Fruit fly (Drosophila melanogaster): ENCODE results near the gene Membrin.

The Membrin gene

DNA sequence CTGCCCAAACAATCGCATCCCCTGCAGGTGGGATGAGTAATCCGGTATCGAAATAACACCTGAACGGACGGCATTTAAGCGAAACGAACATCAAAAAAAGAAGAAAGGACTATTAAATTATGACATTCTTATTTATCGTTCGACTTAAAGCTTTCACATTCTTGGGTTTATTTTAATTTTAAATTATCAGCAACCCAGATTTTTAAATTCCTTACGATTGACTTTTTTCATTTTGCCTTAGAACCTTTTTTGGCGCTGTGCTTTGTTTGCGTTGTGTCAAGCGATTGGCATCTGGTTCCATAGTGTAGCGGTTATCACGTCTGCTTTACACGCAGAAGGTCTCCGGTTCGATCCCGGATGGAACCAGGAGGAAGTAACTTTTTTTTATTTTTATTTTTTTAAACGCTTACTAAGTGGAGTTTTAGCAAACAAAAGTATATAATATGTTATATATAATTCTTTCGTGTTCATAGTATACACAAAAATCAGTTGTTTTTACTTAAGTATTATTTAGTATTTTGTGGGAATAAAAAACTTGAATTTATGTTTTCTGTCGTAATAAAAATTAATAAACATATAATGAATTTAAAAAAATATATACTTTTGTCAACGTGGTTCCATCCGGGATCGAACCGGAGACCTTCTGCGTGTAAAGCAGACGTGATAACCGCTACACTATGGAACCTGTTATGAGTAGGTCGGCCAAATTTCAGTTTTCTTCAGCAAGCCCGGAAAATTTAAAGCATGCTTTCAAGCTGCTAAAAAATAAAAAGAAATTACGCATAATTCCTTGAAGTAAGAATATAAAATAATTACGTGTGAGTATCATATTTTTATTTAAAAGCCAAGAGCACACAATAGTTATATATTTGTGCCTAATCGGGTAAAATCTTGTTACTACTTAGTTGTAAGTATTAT is 9.9 kb upstream of the Membrin start:
- TF ChIP-seq CG8478 (optimal IDR thresholded peaks at IDR 0.05) (no peak), CTCF (optimal IDR thresholded peaks at IDR 0.05) (no peak)

DNA sequence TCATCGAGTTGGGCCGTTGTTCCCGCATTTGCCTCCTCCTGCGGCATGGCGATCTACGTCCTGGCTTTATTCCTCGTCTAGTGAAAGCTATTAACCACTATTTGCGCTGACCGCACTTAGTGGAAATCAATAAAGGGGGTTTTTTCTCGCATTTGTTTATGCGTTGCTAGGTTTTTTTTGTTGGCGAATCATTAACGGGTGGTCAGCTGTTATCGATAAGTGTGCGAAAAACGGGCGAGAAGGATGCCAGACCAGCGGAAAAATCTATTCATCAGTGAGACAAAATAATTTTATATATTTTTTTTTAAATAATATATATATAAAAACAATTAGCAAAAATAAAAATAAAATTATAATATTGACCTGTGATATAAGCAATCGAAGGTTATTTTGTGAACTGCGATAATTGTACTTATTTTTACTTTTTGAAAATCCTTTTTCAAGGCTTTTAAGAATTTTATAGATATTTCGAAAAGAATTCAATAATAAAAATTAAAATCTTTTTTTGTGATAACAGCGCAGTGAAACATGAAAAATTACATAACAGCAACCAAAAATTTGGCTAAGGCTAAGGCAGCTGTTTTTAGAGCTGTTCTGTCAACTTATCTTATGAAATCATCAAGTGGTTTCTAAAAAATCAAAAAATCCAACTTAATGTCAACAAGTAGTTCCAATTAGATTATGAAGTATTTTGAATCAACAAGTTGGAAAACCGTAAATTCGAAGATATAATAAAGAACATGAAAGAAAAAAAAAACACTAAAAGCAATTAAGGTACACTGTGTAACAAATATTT is 6.8 kb upstream of the Membrin start, which contains the start of gene Klp64D:
Gene Klp64D, minus strand, starts transcription at position 185 of the 796 bp plus-strand sequence.
- TF ChIP-seq CTCF (optimal IDR thresholded peaks at IDR 0.05) (no peak), CG8478 (optimal IDR thresholded peaks at IDR 0.05) (no peak)

- TF ChIP-seq CTCF (optimal IDR thresholded peaks at IDR 0.05) = no peak
These were observed 5.9 kb upstream of the Membrin start, which contains the start of gene Cyt-c1 for dm6 chr3L:5360039-5360988. TSS of gene Cyt-c1 (plus strand) at chr3L:5360211.

dm6 chr3L:5365164-5365879 is 933 bp upstream of the Membrin start:
- TF ChIP-seq CG8478 (optimal IDR thresholded peaks at IDR 0.05) (no peak), CTCF (optimal IDR thresholded peaks at IDR 0.05) (no peak)

dm6 chr3L:5367744-5368507 is 1.7 kb downstream of the Membrin start, which contains the start of gene Pfdn4:
TSS of gene Pfdn4 (minus strand) at chr3L:5368008.
- TF ChIP-seq CTCF (optimal IDR thresholded peaks at IDR 0.05) (no peak), CG8478 (optimal IDR thresholded peaks at IDR 0.05) (no peak)

DNA sequence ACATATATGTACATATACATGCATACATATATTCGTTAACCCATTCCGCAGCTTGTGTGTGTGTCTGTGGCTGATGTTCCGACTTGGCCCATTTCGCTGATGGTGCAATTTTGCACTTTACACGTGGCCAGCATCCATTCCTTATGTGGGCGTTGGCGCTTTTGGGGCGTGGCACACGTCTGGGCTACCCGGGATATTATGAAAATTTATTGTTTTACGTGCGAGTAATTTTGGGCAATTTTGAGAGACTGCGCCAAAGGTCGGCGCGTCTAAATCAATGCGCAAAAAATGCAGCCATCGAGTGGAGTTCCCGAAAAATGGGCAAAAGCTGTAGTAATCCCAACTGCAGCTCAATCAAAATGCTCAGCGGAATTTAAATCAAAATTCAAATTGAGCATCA is 5.8 kb downstream of the Membrin start:
- TF ChIP-seq CTCF (optimal IDR thresholded peaks at IDR 0.05) = no peak
- TF ChIP-seq CG8478 (optimal IDR thresholded peaks at IDR 0.05) = no peak

dm6 chr3L:5382721-5383120 is 16.5 kb downstream of the Membrin start, which contains the start of gene Ir64a:
TSS of gene Ir64a (minus strand) at chr3L:5382821.
- no peak for TF ChIP-seq CTCF (optimal IDR thresholded peaks at IDR 0.05)
- TF ChIP-seq CG8478 (optimal IDR thresholded peaks at IDR 0.05) = no peak

DNA sequence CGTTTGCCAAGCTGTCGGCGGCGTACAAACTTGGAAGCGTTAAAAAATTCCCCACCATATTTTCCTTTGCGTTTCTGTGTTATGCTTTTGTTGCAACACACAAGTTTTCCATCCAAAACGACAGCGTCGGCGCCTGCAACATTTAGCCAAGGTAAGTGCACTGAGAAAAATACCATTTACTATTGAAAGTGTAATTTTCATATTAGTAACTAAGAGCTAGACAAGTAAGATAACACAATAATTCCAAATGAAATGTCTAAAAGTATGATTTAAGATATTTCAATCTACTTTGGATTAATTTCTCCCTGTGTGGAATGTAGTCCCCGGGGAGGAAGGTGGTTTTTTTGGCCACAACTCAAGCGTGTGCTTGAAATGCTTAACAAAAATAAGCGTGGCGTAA is 19.5 kb downstream of the Membrin start:
- TF ChIP-seq CTCF (optimal IDR thresholded peaks at IDR 0.05) (no peak), CG8478 (optimal IDR thresholded peaks at IDR 0.05) (no peak)

All from S2 (cell line).